Worm (Caenorhabditis elegans) whole organism, early embryonic: ENCODE data around the gene str-205.

ENCODE experiments used
- B0310.2 ChIP-seq: sonication (generic microtip); optimal IDR thresholded peaks from 2 replicates; lab custom pipeline; 2016; ENCODE audit warnings: mild to moderate bottlenecking, missing genetic modification characterization, missing compliant biosample characterization
- F13C5.2 ChIP-seq: sonication (generic microtip); optimal IDR thresholded peaks from 2 replicates; lab custom pipeline; 2017; ENCODE audit warnings: mild to moderate bottlenecking, missing genetic modification characterization, inconsistent platforms, missing compliant biosample characterization
- aly-1 ChIP-seq: sonication (generic microtip); optimal IDR thresholded peaks from 2 replicates; lab custom pipeline; 2016; ENCODE audit warnings: missing genetic modification characterization, missing compliant biosample characterization
- ama-1 ChIP-seq: fragments of 150-350 bp; optimal IDR thresholded peaks from 2 replicates; lab custom pipeline; 2014
- ceh-13 ChIP-seq: fragments of 200-800 bp; sonication (Bioruptor generic); optimal IDR thresholded peaks from 2 replicates; lab custom pipeline; 2018; ENCODE audit warnings: mild to moderate bottlenecking, missing genetic modification characterization, missing compliant biosample characterization
- ceh-36 ChIP-seq: sonication (generic microtip); optimal IDR thresholded peaks from 2 replicates; lab custom pipeline; 2016; ENCODE audit warnings: missing genetic modification characterization, inconsistent platforms, missing compliant biosample characterization
- ets-7 ChIP-seq: sonication (generic microtip); optimal IDR thresholded peaks from 2 replicates; lab custom pipeline; 2016; ENCODE audit warnings: missing genotype, missing genetic modification characterization, missing compliant biosample characterization
- flt-1 ChIP-seq: fragments of 200-800 bp; sonication (Bioruptor generic); IDR thresholded peaks from 2 replicates; pipeline ENCODE4 v1.3.6; 2022; ENCODE audit warnings: missing genetic modification characterization, missing compliant biosample characterization
- hmbx-1 ChIP-seq: sonication (generic microtip); optimal IDR thresholded peaks from 2 replicates; lab custom pipeline; 2016; ENCODE audit warnings: mild to moderate bottlenecking, missing genetic modification characterization, missing compliant biosample characterization
- hmg-4 ChIP-seq: fragments of 200-800 bp; sonication (Bioruptor generic); optimal IDR thresholded peaks from 2 replicates; lab custom pipeline; 2018; ENCODE audit warnings: mild to moderate bottlenecking, missing genetic modification characterization, missing compliant biosample characterization
- hnd-1 ChIP-seq: sonication (generic microtip); optimal IDR thresholded peaks from 2 replicates; lab custom pipeline; 2016; ENCODE audit warnings: missing genetic modification characterization, missing compliant biosample characterization
- pes-1 ChIP-seq: fragments of 200-800 bp; sonication (Bioruptor generic); IDR thresholded peaks from 2 replicates; pipeline ENCODE4 v1.3.6; 2022; ENCODE audit warnings: missing genetic modification reagents, missing genetic modification characterization, missing compliant biosample characterization
- scrt-1 ChIP-seq: fragments of 200-800 bp; sonication (Bioruptor generic); IDR thresholded peaks from 2 replicates; pipeline ENCODE4 v1.3.6; 2022; ENCODE audit warnings: missing genetic modification characterization, missing compliant biosample characterization
- sea-1 ChIP-seq: fragments of 200-800 bp; sonication (Bioruptor generic); conservative IDR thresholded peaks from 2 replicates; pipeline ENCODE4 v1.3.6; 2022; ENCODE audit warnings: missing genetic modification characterization, missing compliant biosample characterization
- tbx-11 ChIP-seq: fragments of 200-800 bp; sonication (Bioruptor generic); IDR thresholded peaks from 2 replicates; pipeline ENCODE4 v1.3.6; 2022; ENCODE audit warnings: missing genetic modification characterization, missing compliant biosample characterization
- tbx-37 ChIP-seq: fragments of 200-800 bp; sonication (Bioruptor generic); conservative IDR thresholded peaks from 2 replicates; pipeline ENCODE4 v1.3.6; 2022; ENCODE audit warnings: missing genetic modification reagents, missing genetic modification characterization, missing compliant biosample characterization
- tra-4 ChIP-seq: sonication (generic microtip); optimal IDR thresholded peaks from 2 replicates; lab custom pipeline; 2017; ENCODE audit warnings: missing genetic modification characterization, missing compliant biosample characterization

The str-205 gene

ce11 chrV:4926371-4926770, 3.4 kb downstream of the str-205 start, which contains the start of gene srh-21:
srh-21 (plus strand) TSS chrV:4926671.
- TF ChIP-seq B0310.2 (tag; lab: Kevin White, UChicago) (no peak), ets-7 (tag; lab: Kevin White, UChicago) (no peak), aly-1 (tag; lab: Kevin White, UChicago) (no peak), F13C5.2 (tag; lab: Kevin White, UChicago) (no peak), sea-1 (GFP tag; lab: Robert Waterston, UW) (no peak), flt-1 (GFP tag; lab: Robert Waterston, UW) (no peak), ama-1 (lab: Kevin White, UChicago) (no peak)

- TF ChIP-seq sea-1 (GFP tag; lab: Robert Waterston, UW) (no peak), ceh-13 (GFP tag; lab: Kevin White, UChicago) (no peak), hmg-4 (no peak), B0310.2 (tag; lab: Kevin White, UChicago) (no peak), tra-4 (tag; lab: Kevin White, UChicago) (no peak), ets-7 (tag; lab: Kevin White, UChicago) (no peak), tbx-11 (GFP tag; lab: Robert Waterston, UW) (no peak), hnd-1 (no peak), ceh-36 (tag; lab: Kevin White, UChicago) (no peak), tbx-37 (GFP tag; lab: Robert Waterston, UW) (no peak), flt-1 (GFP tag; lab: Robert Waterston, UW) (no peak), hmbx-1 (tag; lab: Kevin White, UChicago) (no peak), scrt-1 (GFP tag; lab: Robert Waterston, UW) (no peak), ama-1 (lab: Kevin White, UChicago) (no peak), pes-1 (GFP tag; lab: Robert Waterston, UW) (no peak), aly-1 (tag; lab: Kevin White, UChicago) (no peak)
Observed at ce11 chrV:4924618-4925017, 5.1 kb downstream of the str-205 start, which contains the start of gene srh-20. srh-20 (plus strand) TSS chrV:4924918.

ce11 chrV:4922024-4922423, 7.7 kb downstream of the str-205 start, which contains the start of gene srh-22:
srh-22 (plus strand) TSS chrV:4922324.
- TF ChIP-seq tra-4 (tag; lab: Kevin White, UChicago) (no peak), hnd-1 (no peak), flt-1 (GFP tag; lab: Robert Waterston, UW) (no peak), tbx-37 (GFP tag; lab: Robert Waterston, UW) (no peak), aly-1 (tag; lab: Kevin White, UChicago) (no peak), pes-1 (GFP tag; lab: Robert Waterston, UW) (no peak), B0310.2 (tag; lab: Kevin White, UChicago) (no peak), ceh-36 (tag; lab: Kevin White, UChicago) (no peak), ama-1 (lab: Kevin White, UChicago) (no peak), ceh-13 (GFP tag; lab: Kevin White, UChicago) (no peak), hmg-4 (no peak), ets-7 (tag; lab: Kevin White, UChicago) (no peak), sea-1 (GFP tag; lab: Robert Waterston, UW) (no peak), hmbx-1 (tag; lab: Kevin White, UChicago) (no peak), scrt-1 (GFP tag; lab: Robert Waterston, UW) (no peak)

- TF ChIP-seq sea-1 (GFP tag; lab: Robert Waterston, UW): no peak
Observed at ce11 chrV:4920690-4921152, 9.0 kb downstream of the str-205 start, which contains the start of the genes C02E7.8 and srh-23. C02E7.8 (minus strand) TSS chrV:4920790. srh-23 (plus strand) TSS chrV:4921102.

ce11 chrV:4918664-4919257, 11.0 kb downstream of the str-205 start, which contains the start of gene C02E7.6:
C02E7.6 (plus strand) TSS chrV:4919207.
- TF ChIP-seq hmg-4 (no peak), ceh-13 (GFP tag; lab: Kevin White, UChicago) (no peak), B0310.2 (tag; lab: Kevin White, UChicago) (no peak), pes-1 (GFP tag; lab: Robert Waterston, UW) (no peak), flt-1 (GFP tag; lab: Robert Waterston, UW) (no peak), hnd-1 (no peak), tra-4 (tag; lab: Kevin White, UChicago) (no peak), ceh-36 (tag; lab: Kevin White, UChicago) (no peak), tbx-11 (GFP tag; lab: Robert Waterston, UW) (no peak), ets-7 (tag; lab: Kevin White, UChicago) (no peak), hmbx-1 (tag; lab: Kevin White, UChicago) (no peak), scrt-1 (GFP tag; lab: Robert Waterston, UW) (no peak), F13C5.2 (tag; lab: Kevin White, UChicago) (no peak), ama-1 (lab: Kevin White, UChicago) (no peak), sea-1 (GFP tag; lab: Robert Waterston, UW) (no peak), aly-1 (tag; lab: Kevin White, UChicago) (no peak), tbx-37 (GFP tag; lab: Robert Waterston, UW) (no peak)

ce11 chrV:4918091-4918624, 11.6 kb downstream of the str-205 start, which contains the start of gene C02E7.7:
C02E7.7 (minus strand) TSS chrV:4918574.
- no peak for TF ChIP-seq ceh-13 (GFP tag; lab: Kevin White, UChicago)
- TF ChIP-seq hnd-1: no peak
- TF ChIP-seq tra-4 (tag; lab: Kevin White, UChicago): no peak
- no peak for TF ChIP-seq hmg-4
- TF ChIP-seq hmbx-1 (tag; lab: Kevin White, UChicago): no peak
- no peak for TF ChIP-seq scrt-1 (GFP tag; lab: Robert Waterston, UW)
- TF ChIP-seq sea-1 (GFP tag; lab: Robert Waterston, UW): no peak
- TF ChIP-seq aly-1 (tag; lab: Kevin White, UChicago): no peak
- TF ChIP-seq F13C5.2 (tag; lab: Kevin White, UChicago): no peak
- no peak for TF ChIP-seq tbx-37 (GFP tag; lab: Robert Waterston, UW)
- no peak for TF ChIP-seq tbx-11 (GFP tag; lab: Robert Waterston, UW)
- TF ChIP-seq pes-1 (GFP tag; lab: Robert Waterston, UW): no peak
- no peak for TF ChIP-seq ama-1 (lab: Kevin White, UChicago)
- no peak for TF ChIP-seq ets-7 (tag; lab: Kevin White, UChicago)
